Fruit fly (Drosophila melanogaster): ENCODE results near the gene SamDC.

DNA sequence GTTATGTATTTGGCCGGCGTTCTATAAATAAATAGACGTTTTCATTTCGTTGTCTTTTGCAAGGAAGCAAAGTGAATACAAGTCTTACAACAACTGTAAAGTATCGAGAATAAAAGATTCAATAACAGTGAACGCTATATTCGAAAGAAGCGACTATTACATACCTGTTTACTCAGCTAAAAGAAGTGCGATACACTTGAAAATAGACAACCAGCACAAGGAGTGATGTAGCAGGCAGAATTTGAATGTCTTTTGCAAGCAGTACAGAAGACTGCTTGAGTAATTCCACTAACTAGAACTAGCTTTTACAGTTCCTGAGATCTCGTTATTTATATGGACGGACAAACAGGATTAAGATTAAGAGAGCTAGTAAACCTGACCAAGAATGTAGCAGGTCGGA lies 41.0 kb upstream of the SamDC start:
- TF ChIP-seq CG4496 (GFP tag; IDR thresholded peaks at IDR 0.05) (no peak), CG32121 (GFP tag; IDR thresholded peaks at IDR 0.05) (no peak), CG14655 (GFP tag; optimal IDR thresholded peaks at IDR 0.05) (no peak), EcR (GFP tag; optimal IDR thresholded peaks at IDR 0.05) (no peak), Ets98B (GFP tag; IDR thresholded peaks at IDR 0.05) (no peak), Snoo (tag; optimal IDR thresholded peaks at IDR 0.05) (no peak), gl (tag; optimal IDR thresholded peaks at IDR 0.05) (no peak), CG9948 (tag; optimal IDR thresholded peaks at IDR 0.05) (no peak), Pif1B (GFP tag; optimal IDR thresholded peaks at IDR 0.05) (no peak), rn (GFP tag; IDR thresholded peaks at IDR 0.05) (no peak), CG10348 (GFP tag; IDR thresholded peaks at IDR 0.05) (no peak), CG13204 (GFP tag; optimal IDR thresholded peaks at IDR 0.05) (no peak)

Measured in whole organism, pupa.